Worm (Caenorhabditis elegans) whole organism, mixed stage, embryonic: ENCODE data around the gene C16D9.5.

Experiments used
- hlh-1 ChIP-seq: fragments of 150-350 bp; optimal IDR thresholded peaks from 2 replicates; lab custom pipeline; 2014; ENCODE audit warnings: missing biosample characterization, missing genetic modification reagents, missing genetic modification characterization
- nhr-237 ChIP-seq: fragments of 150-350 bp; optimal IDR thresholded peaks from 2 replicates; lab custom pipeline; 2014; ENCODE audit warnings: missing biosample characterization, missing genetic modification characterization
- unc-120 ChIP-seq: sonication (generic microtip); optimal IDR thresholded peaks from 2 replicates; lab custom pipeline; 2017; ENCODE audit warnings: missing genetic modification characterization, missing compliant biosample characterization; ENCODE audit not compliant: poor library complexity, severe bottlenecking
- unc-62 ChIP-seq: fragments of 150-350 bp; optimal IDR thresholded peaks from 2 replicates; lab custom pipeline; 2014; ENCODE audit warnings: missing biosample characterization, missing genetic modification reagents, missing genetic modification characterization

Gene C16D9.5

ce11 chrV:8195889-8196418, 49.4 kb downstream of the C16D9.5 start, which contains the start of gene F20D6.10:
F20D6.10 (minus strand) TSS chrV:8195939.
- TF ChIP-seq hlh-1 (peak; percentile 91), nhr-237 (tag; lab: Kevin White, UChicago) (no peak), unc-120 (tag; lab: Kevin White, UChicago) (peak; percentile 62), unc-62 (GFP tag; lab: Kevin White, UChicago) (peak; percentile 77)
